Worm (Caenorhabditis elegans) whole organism, young adult: ENCODE measurements around the gene Y10G11A.1.

ENCODE experiments used
- B0019.2 ChIP-seq: fragments of 200-800 bp; sonication (Bioruptor generic); conservative IDR thresholded peaks from 2 replicates; pipeline ENCODE4 v1.3.6; 2022; ENCODE audit warnings: missing genetic modification reagents, missing genetic modification characterization, missing compliant biosample characterization
- B0035.1 ChIP-seq: sonication (generic microtip); optimal IDR thresholded peaks from 2 replicates; lab custom pipeline; 2016; ENCODE audit warnings: missing genetic modification characterization, mild to moderate bottlenecking, missing compliant biosample characterization, missing genotype, missing genetic modification reagents
- C17E4.6 ChIP-seq: fragments of 200-800 bp; sonication (Bioruptor generic); IDR thresholded peaks from 2 replicates; pipeline ENCODE4 v1.3.6; 2022; ENCODE audit warnings: missing genetic modification reagents, missing genetic modification characterization, missing compliant biosample characterization
- F10E7.11 ChIP-seq: sonication (generic microtip); optimal IDR thresholded peaks from 2 replicates; lab custom pipeline; 2017; ENCODE audit warnings: mild to moderate bottlenecking, missing genetic modification characterization, moderate library complexity, missing compliant biosample characterization
- F49E8.2 ChIP-seq: sonication (generic microtip); optimal IDR thresholded peaks from 3 replicates; lab custom pipeline; 2017; ENCODE audit warnings: missing genetic modification characterization, mild to moderate bottlenecking, missing compliant biosample characterization, antibody characterized with exemption, moderate library complexity; ENCODE audit not compliant: insufficient read depth
- F52B5.7 ChIP-seq: sonication (generic microtip); optimal IDR thresholded peaks from 2 replicates; lab custom pipeline; 2016; ENCODE audit warnings: mild to moderate bottlenecking, missing genetic modification characterization, missing compliant biosample characterization
- T07F8.4 ChIP-seq: sonication (generic microtip); optimal IDR thresholded peaks from 2 replicates; lab custom pipeline; 2016; ENCODE audit warnings: mild to moderate bottlenecking, missing genetic modification characterization, moderate library complexity, missing compliant biosample characterization
- Y56A3A.18 ChIP-seq: fragments of 200-800 bp; sonication (Bioruptor generic); IDR thresholded peaks from 2 replicates; pipeline ENCODE4 v1.3.6; 2022; ENCODE audit warnings: missing genetic modification reagents, missing genetic modification characterization, missing compliant biosample characterization
- Y67H2A.10 ChIP-seq: fragments of 200-800 bp; sonication (Bioruptor generic); conservative IDR thresholded peaks from 2 replicates; pipeline ENCODE4 v1.3.6; 2022; ENCODE audit warnings: missing genetic modification reagents, missing genetic modification characterization, missing compliant biosample characterization
- akir-1 ChIP-seq: fragments of 200-800 bp; sonication (Bioruptor generic); optimal IDR thresholded peaks from 2 replicates; lab custom pipeline; 2018; ENCODE audit warnings: mild to moderate bottlenecking, missing genetic modification characterization, moderate library complexity, missing compliant biosample characterization
- aptf-3 ChIP-seq: fragments of 200-800 bp; sonication (Bioruptor generic); IDR thresholded peaks from 2 replicates; pipeline ENCODE4 v1.3.6; 2022; ENCODE audit warnings: missing genetic modification characterization, missing compliant biosample characterization
- atf-7 ChIP-seq: sonication (generic microtip); optimal IDR thresholded peaks from 2 replicates; lab custom pipeline; 2017; ENCODE audit warnings: mild to moderate bottlenecking, missing genetic modification characterization, missing compliant biosample characterization
- attf-5 ChIP-seq: fragments of 200-800 bp; sonication (Bioruptor generic); optimal IDR thresholded peaks from 2 replicates; lab custom pipeline; 2018; ENCODE audit warnings: mild to moderate bottlenecking, missing genetic modification characterization, missing compliant biosample characterization
- attf-6 ChIP-seq: fragments of 200-800 bp; sonication (Bioruptor generic); IDR thresholded peaks from 2 replicates; pipeline ENCODE4 v1.3.6; 2022; ENCODE audit warnings: missing genetic modification reagents, missing genetic modification characterization, missing compliant biosample characterization
- cebp-1 ChIP-seq, 2 experiments: fragments of 200-800 bp in 1 of 2; sonication (Bioruptor generic) in 1 of 2; sonication (generic microtip) in 1 of 2; IDR thresholded peaks in 1 of 2; optimal IDR thresholded peaks in 1 of 2; 2 replicates each; pipeline versions ENCODE4 v1.3.6 to Lab custom; 2017 to 2022; ENCODE audit warnings: missing compliant biosample characterization in 2 of 2, missing genetic modification characterization in 2 of 2, mild to moderate bottlenecking in 1 of 2, missing genetic modification reagents in 1 of 2, moderate library complexity in 1 of 2
- ceh-27 ChIP-seq: fragments of 200-800 bp; sonication (Bioruptor generic); optimal IDR thresholded peaks from 2 replicates; lab custom pipeline; 2018; ENCODE audit warnings: mild to moderate bottlenecking, missing genetic modification characterization, moderate library complexity, missing compliant biosample characterization
- ceh-58 ChIP-seq: fragments of 200-800 bp; sonication (Bioruptor generic); IDR thresholded peaks from 2 replicates; pipeline ENCODE4 v1.3.6; 2022; ENCODE audit warnings: missing genetic modification characterization, missing compliant biosample characterization
- die-1 ChIP-seq: sonication (generic microtip); optimal IDR thresholded peaks from 2 replicates; lab custom pipeline; 2016; ENCODE audit warnings: missing genotype, mild to moderate bottlenecking, missing genetic modification characterization, missing compliant biosample characterization
- dpff-1 ChIP-seq: sonication (generic microtip); optimal IDR thresholded peaks from 2 replicates; lab custom pipeline; 2017; ENCODE audit warnings: mild to moderate bottlenecking, missing genetic modification characterization, missing compliant biosample characterization
- egl-18 ChIP-seq: fragments of 200-800 bp; sonication (Bioruptor generic); IDR thresholded peaks from 2 replicates; pipeline ENCODE4 v1.3.6; 2022; ENCODE audit warnings: missing genetic modification reagents, missing genetic modification characterization, missing compliant biosample characterization
- egrh-3 ChIP-seq: fragments of 200-800 bp; sonication (Bioruptor generic); IDR thresholded peaks from 2 replicates; pipeline ENCODE4 v1.3.6; 2022; ENCODE audit warnings: missing genetic modification reagents, missing genetic modification characterization, missing compliant biosample characterization
- ekl-4 ChIP-seq: fragments of 200-800 bp; sonication (Bioruptor generic); IDR thresholded peaks from 2 replicates; pipeline ENCODE4 v1.3.6; 2022; ENCODE audit warnings: missing genetic modification reagents, missing genetic modification characterization, missing compliant biosample characterization
- him-1 ChIP-seq: sonication (generic microtip); optimal IDR thresholded peaks from 2 replicates; lab custom pipeline; 2016; ENCODE audit warnings: missing genotype, missing genetic modification reagents, missing genetic modification characterization, missing compliant biosample characterization
- lin-26 ChIP-seq: fragments of 200-800 bp; sonication (Bioruptor generic); IDR thresholded peaks from 2 replicates; pipeline ENCODE4 v1.3.6; 2022; ENCODE audit warnings: missing genetic modification reagents, missing genetic modification characterization, missing compliant biosample characterization
- lin-35 ChIP-seq, 3 experiments: fragments of 150-350 bp in 2 of 3; sonication (generic microtip) in 1 of 3; optimal IDR thresholded peaks; 2 replicates each; lab custom pipeline; 2014 to 2018; ENCODE audit warnings: missing biosample characterization in 3 of 3, missing genetic modification characterization in 3 of 3, missing genetic modification reagents in 3 of 3
- lin-40 ChIP-seq: sonication (generic microtip); optimal IDR thresholded peaks from 2 replicates; lab custom pipeline; 2016; ENCODE audit warnings: missing genetic modification characterization, mild to moderate bottlenecking, missing compliant biosample characterization, missing genotype, missing genetic modification reagents
- lin-54 ChIP-seq: fragments of 200-800 bp; sonication (Bioruptor generic); optimal IDR thresholded peaks from 2 replicates; lab custom pipeline; 2018; ENCODE audit warnings: mild to moderate bottlenecking, missing genetic modification characterization, missing compliant biosample characterization
- lir-1 ChIP-seq: fragments of 200-800 bp; sonication (Bioruptor generic); conservative IDR thresholded peaks from 2 replicates; pipeline ENCODE4 v1.3.6; 2022; ENCODE audit warnings: missing genetic modification reagents, missing genetic modification characterization, missing compliant biosample characterization
- lsl-1 ChIP-seq: fragments of 200-800 bp; sonication (Bioruptor generic); optimal IDR thresholded peaks from 2 replicates; lab custom pipeline; 2018; ENCODE audit warnings: mild to moderate bottlenecking, missing genetic modification characterization, moderate library complexity, missing compliant biosample characterization
- madf-6 ChIP-seq: fragments of 200-800 bp; sonication (Bioruptor generic); IDR thresholded peaks from 2 replicates; pipeline ENCODE4 v1.3.6; 2022; ENCODE audit warnings: missing genetic modification reagents, missing genetic modification characterization, missing compliant biosample characterization
- mxl-1 ChIP-seq: sonication (generic microtip); optimal IDR thresholded peaks from 2 replicates; lab custom pipeline; 2016; ENCODE audit warnings: missing genetic modification characterization, missing compliant biosample characterization
- nfya-1 ChIP-seq: sonication (generic microtip); optimal IDR thresholded peaks from 2 replicates; lab custom pipeline; 2017; ENCODE audit warnings: antibody characterized with exemption, missing compliant biosample characterization, missing genetic modification characterization, borderline replicate concordance; ENCODE audit not compliant: insufficient read depth
- nfyb-1 ChIP-seq: fragments of 200-800 bp; sonication (Bioruptor generic); IDR thresholded peaks from 2 replicates; pipeline ENCODE4 v1.3.6; 2022; ENCODE audit warnings: missing genetic modification reagents, missing genetic modification characterization, missing compliant biosample characterization
- nhr-179 ChIP-seq: sonication (generic microtip); optimal IDR thresholded peaks from 2 replicates; lab custom pipeline; 2016; ENCODE audit warnings: mild to moderate bottlenecking, missing genetic modification characterization, missing compliant biosample characterization
- nhr-27 ChIP-seq: fragments of 200-800 bp; sonication (Bioruptor generic); optimal IDR thresholded peaks from 2 replicates; lab custom pipeline; 2018; ENCODE audit warnings: mild to moderate bottlenecking, missing genetic modification characterization, moderate library complexity, missing compliant biosample characterization
- nhr-80 ChIP-seq: sonication (generic microtip); optimal IDR thresholded peaks from 2 replicates; lab custom pipeline; 2016; ENCODE audit warnings: missing genetic modification characterization, missing compliant biosample characterization
- pbrm-1 ChIP-seq: fragments of 200-800 bp; sonication (Bioruptor generic); IDR thresholded peaks from 2 replicates; pipeline ENCODE4 v1.3.6; 2022; ENCODE audit warnings: missing genetic modification reagents, missing genetic modification characterization, missing compliant biosample characterization
- rcor-1 ChIP-seq: fragments of 200-800 bp; sonication (Bioruptor generic); IDR thresholded peaks from 2 replicates; pipeline ENCODE4 v1.3.6; 2022; ENCODE audit warnings: missing genetic modification reagents, missing genetic modification characterization, missing compliant biosample characterization
- repo-1 ChIP-seq: sonication (generic microtip); optimal IDR thresholded peaks from 2 replicates; lab custom pipeline; 2017; ENCODE audit warnings: mild to moderate bottlenecking, missing genetic modification characterization, missing compliant biosample characterization
- snpc-3.4 ChIP-seq: sonication (generic microtip); optimal IDR thresholded peaks from 2 replicates; lab custom pipeline; 2017; ENCODE audit warnings: missing genetic modification characterization, mild to moderate bottlenecking, missing compliant biosample characterization, antibody characterized with exemption, moderate library complexity, missing genotype, missing genetic modification reagents
- somi-1 ChIP-seq: fragments of 200-800 bp; sonication (Bioruptor generic); optimal IDR thresholded peaks from 2 replicates; lab custom pipeline; 2018; ENCODE audit warnings: mild to moderate bottlenecking, missing genetic modification characterization, missing compliant biosample characterization
- tbx-9 ChIP-seq: sonication (generic microtip); optimal IDR thresholded peaks from 2 replicates; lab custom pipeline; 2016; ENCODE audit warnings: borderline replicate concordance, missing genetic modification characterization, inconsistent platforms, missing compliant biosample characterization
- unc-62 ChIP-seq: fragments of 150-350 bp; optimal IDR thresholded peaks from 2 replicates; lab custom pipeline; 2014; ENCODE audit warnings: missing biosample characterization, missing genetic modification reagents, missing genetic modification characterization
- ztf-25 ChIP-seq: fragments of 200-800 bp; sonication (Bioruptor generic); IDR thresholded peaks from 2 replicates; pipeline ENCODE4 v1.3.6; 2022; ENCODE audit warnings: missing genetic modification reagents, missing genetic modification characterization, missing compliant biosample characterization
- ztf-28 ChIP-seq: fragments of 200-800 bp; sonication (Bioruptor generic); IDR thresholded peaks from 2 replicates; pipeline ENCODE4 v1.3.6; 2022; ENCODE audit warnings: missing genetic modification reagents, missing genetic modification characterization, missing compliant biosample characterization

The Y10G11A.1 gene

ce11 chrIV:16400412-16401381 lies 23.7 kb upstream of the Y10G11A.1 start (continued):
- TF ChIP-seq rcor-1 (GFP tag; lab: Robert Waterston, UW) (peak; percentile 50), him-1 (tag; lab: Kevin White, UChicago) (peak; percentile 44), egl-18 (GFP tag; lab: Robert Waterston, UW) (no peak), unc-62 (no peak), C17E4.6 (no peak), lir-1 (GFP tag; lab: Robert Waterston, UW) (no peak), attf-5 (peak; percentile 46), nfya-1 (tag; lab: Kevin White, UChicago) (no peak), T07F8.4 (tag; lab: Kevin White, UChicago) (peak; percentile 42), cebp-1 (GFP tag; IDR thresholded peaks at IDR 0.05; lab: Robert Waterston, UW) (no peak), cebp-1 (tag; optimal IDR thresholded peaks at IDR 0.05; lab: Kevin White, UChicago) (peak; percentile 47), madf-6 (GFP tag; lab: Robert Waterston, UW) (peak; percentile 48; the same call in 1 of the 2 replicates), ztf-28 (GFP tag; lab: Robert Waterston, UW) (peak; percentile 79; the same call in 1 of the 2 replicates), mxl-1 (peak; percentile 61), lin-26 (GFP tag; lab: Robert Waterston, UW) (peak; percentile 95), nhr-27 (tag; lab: Kevin White, UChicago) (no peak), pbrm-1 (GFP tag; lab: Robert Waterston, UW) (peak; percentile 90), nfyb-1 (GFP tag; lab: Robert Waterston, UW) (peak; percentile 65; the same call in 1 of the 2 replicates), die-1 (tag; lab: Kevin White, UChicago) (peak; percentile 92), F49E8.2 (tag; lab: Kevin White, UChicago) (peak; percentile 50), F10E7.11 (tag; lab: Kevin White, UChicago) (no peak), Y67H2A.10 (GFP tag; lab: Robert Waterston, UW) (no peak), egrh-3 (GFP tag; lab: Robert Waterston, UW) (peak; percentile 39; the same call in 1 of the 2 replicates), dpff-1 (peak; percentile 23), lin-40 (tag; lab: Kevin White, UChicago) (no peak), ceh-27 (GFP tag; lab: Kevin White, UChicago) (peak; percentile 28), lin-35 (GFP tag; optimal IDR thresholded peaks at IDR 0.05; lab: Kevin White, UChicago) (no peak), atf-7 (peak; percentile 5), tbx-9 (tag; lab: Kevin White, UChicago) (peak; percentile 52), Y56A3A.18 (no peak), nhr-179 (tag; lab: Kevin White, UChicago) (no peak), ekl-4 (GFP tag; lab: Robert Waterston, UW) (0 out of 2 replicates have a peak, but pooled peaks have one; percentile 38), lsl-1 (GFP tag; lab: Kevin White, UChicago) (peak; percentile 39), aptf-3 (GFP tag; lab: Robert Waterston, UW) (0 out of 2 replicates have a peak, but pooled peaks have one; percentile 54), lin-54 (GFP tag; lab: Kevin White, UChicago) (peak; percentile 72), snpc-3.4 (tag; lab: Kevin White, UChicago) (peak; percentile 68), nhr-80 (tag; lab: Kevin White, UChicago) (peak; percentile 15), B0035.1 (no peak), repo-1 (no peak), akir-1 (GFP tag; lab: Kevin White, UChicago) (no peak), F52B5.7 (tag; lab: Kevin White, UChicago) (peak; percentile 48), ceh-58 (GFP tag; lab: Robert Waterston, UW) (no peak), B0019.2 (no peak; the same call in 1 of the 2 replicates), attf-6 (GFP tag; lab: Robert Waterston, UW) (peak; percentile 95), ztf-25 (GFP tag; lab: Robert Waterston, UW) (peak; percentile 80; the same call in 1 of the 2 replicates), somi-1 (GFP tag; lab: Kevin White, UChicago) (peak; percentile 37)
